Fruit fly (Drosophila melanogaster) whole organism, embryonic: Measurements from ENCODE around the gene L2HGDH.

Source experiments
- Abd-B ChIP-seq: fragments of 200-800 bp; sonication (Bioruptor generic); optimal IDR thresholded peaks from 2 replicates; lab custom pipeline; 2018; ENCODE audit warnings: missing biosample characterization, mild to moderate bottlenecking, missing genetic modification characterization, moderate library complexity
- CG11093 ChIP-seq: fragments of 200-800 bp; sonication (Bioruptor generic); IDR thresholded peaks from 3 replicates; pipeline ENCODE4 v1.3.6; 2022; ENCODE audit warnings: missing biosample characterization, missing genetic modification characterization
- CG12155 ChIP-seq: fragments of 200-800 bp; sonication (Bioruptor generic); optimal IDR thresholded peaks from 3 replicates; lab custom pipeline; 2016; ENCODE audit warnings: missing biosample characterization, missing genetic modification characterization
- CG12942 ChIP-seq: fragments of 200-800 bp; sonication (Bioruptor generic); optimal IDR thresholded peaks from 3 replicates; lab custom pipeline; 2016; ENCODE audit warnings: missing biosample characterization, missing genetic modification characterization
- CG13296 ChIP-seq: fragments of 200-800 bp; sonication (Bioruptor generic); optimal IDR thresholded peaks from 3 replicates; lab custom pipeline; 2018; ENCODE audit warnings: missing biosample characterization, mild to moderate bottlenecking, missing genetic modification characterization
- CG13624 ChIP-seq: fragments of 200-800 bp; sonication (Bioruptor generic); optimal IDR thresholded peaks from 2 replicates; lab custom pipeline; 2016; ENCODE audit warnings: missing biosample characterization, missing genetic modification characterization
- CG14441 ChIP-seq: fragments of 200-800 bp; sonication (Bioruptor generic); IDR thresholded peaks from 2 replicates; pipeline ENCODE4 v1.3.6; 2022; ENCODE audit warnings: missing biosample characterization, missing genetic modification characterization
- CG16779 ChIP-seq: fragments of 200-800 bp; sonication (Bioruptor generic); IDR thresholded peaks from 2 replicates; pipeline ENCODE4 v1.3.6; 2022; ENCODE audit warnings: missing biosample characterization, missing genetic modification characterization
- CG16813 ChIP-seq: fragments of 200-800 bp; sonication (Bioruptor generic); IDR thresholded peaks from 3 replicates; pipeline ENCODE4 v1.3.6; 2022; ENCODE audit warnings: missing biosample characterization, missing genetic modification characterization; ENCODE audit not compliant: partially characterized antibody
- CG17186 ChIP-seq: fragments of 200-800 bp; sonication (Bioruptor generic); optimal IDR thresholded peaks from 3 replicates; lab custom pipeline; 2017; ENCODE audit warnings: missing biosample characterization, missing genetic modification reagents, missing genetic modification characterization
- CG17328 ChIP-seq: fragments of 200-800 bp; sonication (Bioruptor generic); IDR thresholded peaks from 2 replicates; pipeline ENCODE4 v1.3.6; 2022; ENCODE audit warnings: missing biosample characterization, missing genetic modification characterization
- CG17829 ChIP-seq: fragments of 200-800 bp; optimal IDR thresholded peaks from 2 replicates; lab custom pipeline; 2019; ENCODE audit warnings: missing biosample characterization, mild to moderate bottlenecking, missing genetic modification characterization, moderate library complexity
- CG2120 ChIP-seq: fragments of 200-800 bp; sonication (Bioruptor generic); optimal IDR thresholded peaks from 3 replicates; lab custom pipeline; 2016; ENCODE audit warnings: missing biosample characterization, missing genetic modification characterization
- CG2712 ChIP-seq: fragments of 200-800 bp; optimal IDR thresholded peaks from 3 replicates; lab custom pipeline; 2019; ENCODE audit warnings: missing biosample characterization, mild to moderate bottlenecking, missing genetic modification characterization, moderate library complexity
- CG3847 ChIP-seq: fragments of 200-800 bp; sonication (Bioruptor generic); IDR thresholded peaks from 2 replicates; pipeline ENCODE4 v1.3.6; 2022; ENCODE audit warnings: missing biosample characterization, missing genetic modification characterization
- CG6765 ChIP-seq: fragments of 200-800 bp; sonication (Bioruptor generic); optimal IDR thresholded peaks from 3 replicates; lab custom pipeline; 2017; ENCODE audit warnings: missing biosample characterization, mild to moderate bottlenecking, missing genetic modification characterization
- CG8089 ChIP-seq: fragments of 200-800 bp; sonication (Bioruptor generic); optimal IDR thresholded peaks from 3 replicates; lab custom pipeline; 2016; ENCODE audit warnings: missing biosample characterization, missing genetic modification characterization
- CG8290 ChIP-seq, 3 experiments: fragments of 200-800 bp; sonication (Bioruptor generic); optimal IDR thresholded peaks; 2 replicates each; lab custom pipeline; 2016 to 2019; ENCODE audit warnings: missing biosample characterization in 3 of 3, missing genetic modification characterization in 3 of 3, mild to moderate bottlenecking in 2 of 3, moderate library complexity in 1 of 3
- CTCF ChIP-seq: fragments of 200-800 bp; sonication (Bioruptor generic); optimal IDR thresholded peaks from 2 replicates; lab custom pipeline; 2017; ENCODE audit warnings: missing biosample characterization, mild to moderate bottlenecking, missing genetic modification characterization, moderate library complexity
- Dek ChIP-seq: fragments of 200-800 bp; sonication (Bioruptor generic); optimal IDR thresholded peaks from 3 replicates; lab custom pipeline; 2019; ENCODE audit warnings: missing biosample characterization, mild to moderate bottlenecking, missing genetic modification characterization, moderate library complexity
- HLH3B ChIP-seq: fragments of 200-800 bp; sonication (Bioruptor generic); IDR thresholded peaks from 2 replicates; pipeline ENCODE4 v1.3.6; 2022; ENCODE audit warnings: missing biosample characterization, missing genetic modification characterization
- Hand ChIP-seq: fragments of 200-800 bp; sonication (Bioruptor generic); optimal IDR thresholded peaks from 2 replicates; lab custom pipeline; 2017; ENCODE audit warnings: mild to moderate bottlenecking, missing biosample characterization, missing genetic modification reagents, missing genetic modification characterization
- HmgD ChIP-seq: fragments of 200-800 bp; sonication (Bioruptor generic); optimal IDR thresholded peaks from 3 replicates; lab custom pipeline; 2016; ENCODE audit warnings: missing biosample characterization, missing genetic modification characterization
- MBD-R2 ChIP-seq: fragments of 200-800 bp; sonication (Bioruptor generic); IDR thresholded peaks from 2 replicates; pipeline ENCODE4 v1.3.6; 2022; ENCODE audit warnings: missing biosample characterization, missing genetic modification characterization
- Max ChIP-seq: fragments of 200-800 bp; sonication (Bioruptor generic); optimal IDR thresholded peaks from 2 replicates; lab custom pipeline; 2016; ENCODE audit warnings: missing biosample characterization, mild to moderate bottlenecking, missing genetic modification characterization
- NfI ChIP-seq: fragments of 200-800 bp; sonication (Bioruptor generic); optimal IDR thresholded peaks from 3 replicates; lab custom pipeline; 2018; ENCODE audit warnings: missing biosample characterization, mild to moderate bottlenecking, missing genetic modification characterization, moderate library complexity
- Opbp ChIP-seq: fragments of 200-800 bp; sonication (Bioruptor generic); IDR thresholded peaks from 3 replicates; pipeline ENCODE4 v1.3.6; 2022; ENCODE audit warnings: missing biosample characterization, missing genetic modification characterization; ENCODE audit not compliant: partially characterized antibody
- Ptx1 ChIP-seq: fragments of 200-800 bp; sonication (Bioruptor generic); IDR thresholded peaks from 2 replicates; pipeline ENCODE4 v1.3.6; 2022; ENCODE audit warnings: missing biosample characterization, missing genetic modification characterization
- Stat92E ChIP-seq, 3 experiments: fragments of >200 bp in 2 of 3; fragments of 200-800 bp in 1 of 3; sonication (Bioruptor generic) in 1 of 3; optimal IDR thresholded peaks; 2 replicates each; lab custom pipeline; 2017 to 2019; ENCODE audit warnings: missing biosample characterization in 3 of 3, missing genetic modification characterization in 3 of 3, mild to moderate bottlenecking in 1 of 3, moderate library complexity in 1 of 3
- Usf ChIP-seq: fragments of 200-800 bp; sonication (Bioruptor generic); optimal IDR thresholded peaks from 2 replicates; lab custom pipeline; 2017; ENCODE audit warnings: missing genotype, missing biosample characterization, missing genetic modification characterization
- ato ChIP-seq: fragments of 200-800 bp; sonication (Bioruptor generic); IDR thresholded peaks from 2 replicates; pipeline ENCODE4 v1.3.6; 2022; ENCODE audit warnings: missing biosample characterization, missing genetic modification characterization; ENCODE audit not compliant: partially characterized antibody
- cad ChIP-seq: fragments of >200 bp; optimal IDR thresholded peaks from 2 replicates; lab custom pipeline; 2017; ENCODE audit warnings: missing biosample characterization, missing genetic modification characterization
- caup ChIP-seq: fragments of 200-800 bp; sonication (Bioruptor generic); optimal IDR thresholded peaks from 3 replicates; lab custom pipeline; 2017; ENCODE audit warnings: missing biosample characterization, mild to moderate bottlenecking, missing genetic modification characterization, moderate library complexity; ENCODE audit not compliant: severe bottlenecking
- corto ChIP-seq: fragments of 200-800 bp; sonication (Bioruptor generic); optimal IDR thresholded peaks from 2 replicates; lab custom pipeline; 2016; ENCODE audit warnings: missing biosample characterization, mild to moderate bottlenecking, missing genetic modification characterization, moderate library complexity
- danr ChIP-seq: fragments of 200-800 bp; sonication (Bioruptor generic); IDR thresholded peaks from 2 replicates; pipeline ENCODE4 v1.3.6; 2022; ENCODE audit warnings: missing biosample characterization, missing genetic modification characterization
- fd96Cb ChIP-seq: fragments of 200-800 bp; sonication (Bioruptor generic); optimal IDR thresholded peaks from 2 replicates; lab custom pipeline; 2018; ENCODE audit warnings: missing biosample characterization, mild to moderate bottlenecking, missing genetic modification characterization, moderate library complexity
- gro ChIP-seq: fragments of 200-800 bp; sonication (Bioruptor generic); optimal IDR thresholded peaks from 2 replicates; lab custom pipeline; 2016; ENCODE audit warnings: missing biosample characterization, missing genetic modification characterization
- gsb ChIP-seq: fragments of 200-800 bp; sonication (Bioruptor generic); IDR thresholded peaks from 2 replicates; pipeline ENCODE4 v1.3.6; 2022; ENCODE audit warnings: missing biosample characterization, missing genetic modification characterization
- kah ChIP-seq: fragments of 200-800 bp; sonication (Bioruptor generic); optimal IDR thresholded peaks from 2 replicates; lab custom pipeline; 2018; ENCODE audit warnings: missing biosample characterization, mild to moderate bottlenecking, missing genetic modification characterization
- ken ChIP-seq: fragments of 200-800 bp; sonication (Bioruptor generic); IDR thresholded peaks from 3 replicates; pipeline ENCODE4 v1.3.6; 2022; ENCODE audit warnings: missing biosample characterization, missing genetic modification characterization
- knrl ChIP-seq: fragments of 200-800 bp; sonication (Bioruptor generic); IDR thresholded peaks from 3 replicates; pipeline ENCODE4 v1.3.6; 2022; ENCODE audit warnings: missing biosample characterization, missing genetic modification characterization; ENCODE audit not compliant: partially characterized antibody
- p53 ChIP-seq: fragments of 200-800 bp; sonication (Bioruptor generic); optimal IDR thresholded peaks from 2 replicates; lab custom pipeline; 2016; ENCODE audit warnings: missing biosample characterization, missing genetic modification characterization
- pita ChIP-seq: fragments of 200-800 bp; sonication (Bioruptor generic); optimal IDR thresholded peaks from 2 replicates; lab custom pipeline; 2017; ENCODE audit warnings: missing biosample characterization, mild to moderate bottlenecking, missing genetic modification characterization
- psq ChIP-seq: fragments of 200-800 bp; sonication (Bioruptor generic); optimal IDR thresholded peaks from 2 replicates; lab custom pipeline; 2017; ENCODE audit warnings: missing biosample characterization, missing genetic modification characterization
- rib ChIP-seq: fragments of 200-800 bp; sonication (Bioruptor generic); IDR thresholded peaks from 2 replicates; pipeline ENCODE4 v1.3.6; 2022; ENCODE audit warnings: missing biosample characterization, missing genetic modification characterization
- row ChIP-seq: fragments of 200-800 bp; sonication (Bioruptor generic); IDR thresholded peaks from 3 replicates; pipeline ENCODE4 v1.3.6; 2022; ENCODE audit warnings: missing biosample characterization, missing genetic modification characterization
- run ChIP-seq: fragments of 200-800 bp; sonication (Bioruptor generic); optimal IDR thresholded peaks from 3 replicates; lab custom pipeline; 2018; ENCODE audit warnings: missing biosample characterization, mild to moderate bottlenecking, missing genetic modification characterization
- sqz ChIP-seq: fragments of 200-800 bp; sonication (Bioruptor generic); optimal IDR thresholded peaks from 3 replicates; lab custom pipeline; 2018; ENCODE audit warnings: missing biosample characterization, mild to moderate bottlenecking, missing genetic modification characterization
- sr ChIP-seq: fragments of 200-800 bp; sonication (Bioruptor generic); IDR thresholded peaks from 3 replicates; pipeline ENCODE4 v1.3.6; 2022; ENCODE audit warnings: missing biosample characterization, missing genetic modification characterization
- twi ChIP-seq: fragments of 200-800 bp; optimal IDR thresholded peaks from 2 replicates; lab custom pipeline; 2019; ENCODE audit warnings: missing biosample characterization, mild to moderate bottlenecking, missing genetic modification characterization, moderate library complexity
- unpg ChIP-seq: fragments of 200-800 bp; sonication (Bioruptor generic); optimal IDR thresholded peaks from 3 replicates; lab custom pipeline; 2018; ENCODE audit warnings: missing biosample characterization, mild to moderate bottlenecking, missing genetic modification characterization, moderate library complexity
- zfh1 ChIP-seq: fragments of 200-800 bp; sonication (Bioruptor generic); IDR thresholded peaks from 3 replicates; pipeline ENCODE4 v1.3.6; 2022; ENCODE audit warnings: missing biosample characterization, missing genetic modification characterization

L2HGDH gene

DNA sequence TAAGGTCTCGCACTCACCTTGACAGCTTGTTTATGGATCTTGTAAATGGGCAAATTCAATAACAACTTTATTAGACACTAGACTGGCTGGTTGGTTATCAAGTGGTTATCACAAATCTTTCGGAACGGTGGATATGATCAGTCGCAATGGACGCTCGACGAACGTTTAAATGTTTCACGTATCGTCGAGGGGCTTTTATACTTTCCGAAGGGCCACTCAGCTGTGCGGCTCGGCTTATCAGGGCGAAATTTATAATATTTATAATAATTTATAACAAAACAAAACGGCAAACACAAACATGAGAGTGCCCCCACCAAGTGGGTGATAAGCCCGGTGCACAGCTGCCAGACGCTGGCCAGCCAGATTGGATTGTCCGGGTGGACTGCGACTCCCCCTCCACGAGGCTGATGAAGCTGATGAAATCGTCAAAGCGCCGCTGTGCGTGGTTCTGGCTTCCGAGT, 20.0 kb downstream of the L2HGDH start, which contains the start of gene CG10621 (continued):
- no peak for TF ChIP-seq CG12155 (GFP tag; lab: Kevin White, UChicago)
- TF ChIP-seq CG17829 (tag; lab: Kevin White, UChicago): no peak
- TF ChIP-seq HLH3B (GFP tag; lab: Robert Waterston, UW): no peak
- no peak for TF ChIP-seq CG17186 (GFP tag; lab: Kevin White, UChicago)
- no peak for TF ChIP-seq CG13624
- TF ChIP-seq CG3847: no peak
- TF ChIP-seq row (GFP tag; lab: Robert Waterston, UW): no peak
- TF ChIP-seq run (tag; lab: Kevin White, UChicago): no peak
- TF ChIP-seq Opbp (GFP tag; lab: Robert Waterston, UW): no peak
- no peak for TF ChIP-seq ato (GFP tag; lab: Robert Waterston, UW)
- TF ChIP-seq CG12942 (GFP tag; lab: Kevin White, UChicago): no peak
- no peak for TF ChIP-seq sr (GFP tag; lab: Robert Waterston, UW)
- no peak for TF ChIP-seq kah
- no peak for TF ChIP-seq knrl (GFP tag; lab: Robert Waterston, UW)
- TF ChIP-seq CG17328: no peak
- no peak for TF ChIP-seq sqz
- no peak for TF ChIP-seq p53 (GFP tag; lab: Kevin White, UChicago)
- TF ChIP-seq Hand (GFP tag; lab: Kevin White, UChicago): no peak
- no peak for TF ChIP-seq CG14441
- TF ChIP-seq CG11093: no peak
- peak; percentile 1 for TF ChIP-seq CG13296
- no peak for TF ChIP-seq fd96Cb (tag; lab: Kevin White, UChicago)
- TF ChIP-seq gsb (GFP tag; lab: Robert Waterston, UW): no peak
- TF ChIP-seq HmgD (GFP tag; lab: Kevin White, UChicago): no peak
- peak; percentile 49 for TF ChIP-seq corto (GFP tag; lab: Kevin White, UChicago)
- TF ChIP-seq Usf: no peak
- no peak for TF ChIP-seq CTCF (GFP tag; lab: Kevin White, UChicago)
- TF ChIP-seq NfI (GFP tag; lab: Kevin White, UChicago): no peak
- no peak for TF ChIP-seq CG16813 (GFP tag; lab: Robert Waterston, UW)
- TF ChIP-seq CG8290 (GFP tag; optimal IDR thresholded peaks at IDR 0.05; lab: Kevin White, UChicago): no peak
- peak in 1 of 2 experiments; percentile 65 for TF ChIP-seq CG8290 (tag; optimal IDR thresholded peaks at IDR 0.05; lab: Kevin White, UChicago)
- TF ChIP-seq ken (GFP tag; lab: Robert Waterston, UW): no peak
- TF ChIP-seq Dek: no peak
- no peak for TF ChIP-seq CG16779 (GFP tag; lab: Robert Waterston, UW)
- TF ChIP-seq Abd-B (GFP tag; lab: Kevin White, UChicago): no peak
- TF ChIP-seq Ptx1 (GFP tag; lab: Robert Waterston, UW): no peak
- TF ChIP-seq zfh1 (GFP tag; lab: Robert Waterston, UW): no peak
- TF ChIP-seq CG2120 (GFP tag; lab: Kevin White, UChicago): no peak
- TF ChIP-seq CG6765 (GFP tag; lab: Kevin White, UChicago): no peak
- no peak; the same call in 1 of the 2 replicates for TF ChIP-seq MBD-R2
- TF ChIP-seq psq (GFP tag; lab: Kevin White, UChicago): no peak
- peak; percentile 28; the same call in 1 of the 2 replicates for TF ChIP-seq rib (GFP tag; lab: Robert Waterston, UW)
- TF ChIP-seq pita (GFP tag; lab: Kevin White, UChicago): no peak
- no peak for TF ChIP-seq danr (GFP tag; lab: Robert Waterston, UW)
- TF ChIP-seq twi (tag; lab: Kevin White, UChicago): no peak
- TF ChIP-seq CG2712 (tag; lab: Kevin White, UChicago): no peak
- no peak for TF ChIP-seq Stat92E (GFP tag; optimal IDR thresholded peaks at IDR 0.05; lab: Kevin White, UChicago)
- TF ChIP-seq caup (GFP tag; lab: Kevin White, UChicago): peak; percentile 33
- TF ChIP-seq gro (GFP tag; lab: Kevin White, UChicago): peak; percentile 37
- no peak for TF ChIP-seq unpg (GFP tag; lab: Kevin White, UChicago)
- no peak for TF ChIP-seq CG8089
- TF ChIP-seq cad (GFP tag; lab: Kevin White, UChicago): no peak
- TF ChIP-seq Max (GFP tag; lab: Kevin White, UChicago): no peak
